Fruit fly (Drosophila melanogaster) whole organism, embryonic: Measurements from ENCODE around the gene Notum.

ENCODE experiments used
- Atf6 ChIP-seq: fragments of 200-800 bp; sonication (Bioruptor generic); IDR thresholded peaks from 2 replicates; pipeline ENCODE4 v1.3.6; 2022; ENCODE audit warnings: missing biosample characterization, missing genetic modification characterization
- Awh ChIP-seq: fragments of 200-800 bp; sonication (Bioruptor generic); IDR thresholded peaks from 2 replicates; pipeline ENCODE4, ENCODE4 v1.3.6; 2022; ENCODE audit warnings: missing biosample characterization, missing genetic modification characterization
- CG10267 ChIP-seq: fragments of 200-800 bp; sonication (Bioruptor generic); optimal IDR thresholded peaks from 2 replicates; lab custom pipeline; 2018; ENCODE audit warnings: missing biosample characterization, mild to moderate bottlenecking, missing genetic modification characterization, moderate library complexity
- CG10654 ChIP-seq: fragments of 200-800 bp; sonication (Bioruptor generic); optimal IDR thresholded peaks from 2 replicates; lab custom pipeline; 2016; ENCODE audit warnings: missing biosample characterization, missing genetic modification characterization
- CG10959 ChIP-seq: fragments of 200-800 bp; sonication (Bioruptor generic); IDR thresholded peaks from 2 replicates; pipeline ENCODE4 v1.3.6; 2022; ENCODE audit warnings: missing biosample characterization, missing genetic modification characterization
- CG12299 ChIP-seq: fragments of 200-800 bp; sonication (Bioruptor generic); optimal IDR thresholded peaks from 2 replicates; lab custom pipeline; 2018; ENCODE audit warnings: missing biosample characterization, mild to moderate bottlenecking, missing genetic modification characterization
- CG14710 ChIP-seq: fragments of 200-800 bp; sonication (Bioruptor generic); optimal IDR thresholded peaks from 3 replicates; lab custom pipeline; 2019; ENCODE audit warnings: missing biosample characterization, mild to moderate bottlenecking, missing genetic modification characterization, moderate library complexity
- CG15011 ChIP-seq: fragments of 200-800 bp; sonication (Bioruptor generic); optimal IDR thresholded peaks from 3 replicates; lab custom pipeline; 2018; ENCODE audit warnings: missing biosample characterization, mild to moderate bottlenecking, missing genetic modification characterization
- CG1602 ChIP-seq: fragments of 200-800 bp; sonication (Bioruptor generic); optimal IDR thresholded peaks from 3 replicates; lab custom pipeline; 2016; ENCODE audit warnings: missing biosample characterization, missing genetic modification characterization
- CG18476 ChIP-seq: fragments of 200-800 bp; sonication (Bioruptor generic); optimal IDR thresholded peaks from 2 replicates; lab custom pipeline; 2016; ENCODE audit warnings: missing biosample characterization, mild to moderate bottlenecking, missing genetic modification characterization
- CG18599 ChIP-seq: fragments of 200-800 bp; sonication (Bioruptor generic); optimal IDR thresholded peaks from 3 replicates; lab custom pipeline; 2017; ENCODE audit warnings: missing biosample characterization, missing genetic modification characterization, mild to moderate bottlenecking, moderate library complexity, missing genetic modification reagents
- CG31441 ChIP-seq: fragments of 200-800 bp; sonication (Bioruptor generic); IDR thresholded peaks from 2 replicates; pipeline ENCODE4 v1.3.6; 2022; ENCODE audit warnings: missing biosample characterization, missing genetic modification characterization
- CG4820 ChIP-seq: fragments of 200-800 bp; sonication (Bioruptor generic); optimal IDR thresholded peaks from 3 replicates; lab custom pipeline; 2016; ENCODE audit warnings: missing biosample characterization, missing genetic modification characterization
- CG9437 ChIP-seq: fragments of 200-800 bp; sonication (Bioruptor generic); optimal IDR thresholded peaks from 2 replicates; lab custom pipeline; 2018; ENCODE audit warnings: missing biosample characterization, mild to moderate bottlenecking, missing genetic modification characterization
- Hr78 ChIP-seq, 2 experiments: fragments of 200-800 bp in 1 of 2; fragments of >200 bp in 1 of 2; sonication (Bioruptor generic) in 1 of 2; optimal IDR thresholded peaks; 2 replicates each; lab custom pipeline; 2017 to 2019; ENCODE audit warnings: missing biosample characterization in 2 of 2, missing genetic modification characterization in 2 of 2, mild to moderate bottlenecking in 1 of 2, moderate library complexity in 1 of 2
- Meics ChIP-seq: fragments of 200-800 bp; sonication (Bioruptor generic); optimal IDR thresholded peaks from 2 replicates; lab custom pipeline; 2017; ENCODE audit warnings: missing biosample characterization, mild to moderate bottlenecking, missing genetic modification characterization
- NfI ChIP-seq: fragments of 200-800 bp; sonication (Bioruptor generic); optimal IDR thresholded peaks from 3 replicates; lab custom pipeline; 2018; ENCODE audit warnings: missing biosample characterization, mild to moderate bottlenecking, missing genetic modification characterization, moderate library complexity
- PHDP ChIP-seq: fragments of 200-800 bp; sonication (Bioruptor generic); optimal IDR thresholded peaks from 3 replicates; lab custom pipeline; 2018; ENCODE audit warnings: missing biosample characterization, mild to moderate bottlenecking, missing genetic modification characterization, moderate library complexity
- Sox100B ChIP-seq: fragments of 200-800 bp; sonication (Bioruptor generic); optimal IDR thresholded peaks from 3 replicates; lab custom pipeline; 2018; ENCODE audit warnings: missing biosample characterization, mild to moderate bottlenecking, missing genetic modification characterization
- Spps ChIP-seq: fragments of 200-800 bp; sonication (Bioruptor generic); optimal IDR thresholded peaks from 2 replicates; lab custom pipeline; 2018; ENCODE audit warnings: missing biosample characterization, mild to moderate bottlenecking, missing genetic modification characterization
- Ssrp ChIP-seq: fragments of 200-800 bp; sonication (Bioruptor generic); optimal IDR thresholded peaks from 2 replicates; lab custom pipeline; 2018; ENCODE audit warnings: missing biosample characterization, mild to moderate bottlenecking, missing genetic modification characterization, moderate library complexity
- Taf1 ChIP-seq: fragments of 200-800 bp; sonication (Bioruptor generic); IDR thresholded peaks from 2 replicates; pipeline ENCODE4 v1.3.6; 2022; ENCODE audit warnings: missing biosample characterization, missing genetic modification characterization
- Xbp1 ChIP-seq: fragments of 200-800 bp; sonication (Bioruptor generic); optimal IDR thresholded peaks from 3 replicates; lab custom pipeline; 2016; ENCODE audit warnings: missing biosample characterization, mild to moderate bottlenecking, missing genetic modification characterization
- amos ChIP-seq: fragments of 200-800 bp; sonication (Bioruptor generic); IDR thresholded peaks from 2 replicates; pipeline ENCODE4 v1.3.6; 2022; ENCODE audit warnings: missing biosample characterization, missing genetic modification characterization; ENCODE audit not compliant: partially characterized antibody
- ap ChIP-seq: fragments of 200-800 bp; sonication (Bioruptor generic); IDR thresholded peaks from 2 replicates; pipeline ENCODE4 v1.3.6; 2022; ENCODE audit warnings: missing biosample characterization, missing genetic modification characterization
- bab2 ChIP-seq: fragments of 200-800 bp; sonication (Bioruptor generic); optimal IDR thresholded peaks from 2 replicates; lab custom pipeline; 2016; ENCODE audit warnings: missing biosample characterization, missing genetic modification characterization
- bsh ChIP-seq, 2 experiments: fragments of 200-800 bp; sonication (Bioruptor generic); optimal IDR thresholded peaks; 2 replicates each; lab custom pipeline; 2017 to 2018; ENCODE audit warnings: mild to moderate bottlenecking in 2 of 2, missing biosample characterization in 2 of 2, missing genetic modification characterization in 2 of 2, moderate library complexity in 1 of 2
- chif ChIP-seq, 2 experiments: fragments of 200-800 bp; sonication (Bioruptor generic); optimal IDR thresholded peaks; 3 replicates each; lab custom pipeline; 2016; ENCODE audit warnings: missing biosample characterization in 2 of 2, missing genetic modification characterization in 2 of 2
- chinmo ChIP-seq: fragments of 200-800 bp; sonication (Bioruptor generic); IDR thresholded peaks from 4 replicates; pipeline ENCODE4 v1.3.6; 2022; ENCODE audit warnings: missing biosample characterization, missing genetic modification characterization; ENCODE audit not compliant: partially characterized antibody
- crol ChIP-seq: fragments of 200-800 bp; sonication (Bioruptor generic); IDR thresholded peaks from 2 replicates; pipeline ENCODE4 v1.3.6; 2022; ENCODE audit warnings: missing biosample characterization, missing genetic modification characterization
- kay ChIP-seq: fragments of 200-800 bp; sonication (Bioruptor generic); optimal IDR thresholded peaks from 2 replicates; lab custom pipeline; 2016; ENCODE audit warnings: missing biosample characterization, missing genetic modification characterization
- ken ChIP-seq: fragments of 200-800 bp; sonication (Bioruptor generic); IDR thresholded peaks from 3 replicates; pipeline ENCODE4 v1.3.6; 2022; ENCODE audit warnings: missing biosample characterization, missing genetic modification characterization
- lab ChIP-seq: fragments of 200-800 bp; sonication (Bioruptor generic); optimal IDR thresholded peaks from 3 replicates; lab custom pipeline; 2017; ENCODE audit warnings: missing biosample characterization, missing genetic modification characterization, mild to moderate bottlenecking, moderate library complexity, missing genetic modification reagents
- lola ChIP-seq, 3 experiments: fragments of >200 bp in 2 of 3; fragments of 200-800 bp in 1 of 3; sonication (Bioruptor generic) in 1 of 3; optimal IDR thresholded peaks; 2 replicates each; lab custom pipeline; 2017 to 2019; ENCODE audit warnings: missing biosample characterization in 3 of 3, missing genetic modification characterization in 3 of 3, mild to moderate bottlenecking in 1 of 3, moderate library complexity in 1 of 3
- mam ChIP-seq: fragments of 200-800 bp; sonication (Bioruptor generic); optimal IDR thresholded peaks from 3 replicates; lab custom pipeline; 2016; ENCODE audit warnings: missing biosample characterization, missing genetic modification characterization
- nerfin-2 ChIP-seq: fragments of 200-800 bp; sonication (Bioruptor generic); IDR thresholded peaks from 2 replicates; pipeline ENCODE4 v1.3.6; 2022; ENCODE audit warnings: missing biosample characterization, missing genetic modification characterization; ENCODE audit not compliant: partially characterized antibody
- oc ChIP-seq: fragments of 200-800 bp; sonication (Bioruptor generic); optimal IDR thresholded peaks from 2 replicates; lab custom pipeline; 2018; ENCODE audit warnings: missing biosample characterization, mild to moderate bottlenecking, missing genetic modification characterization, moderate library complexity
- ranshi ChIP-seq: fragments of 200-800 bp; sonication (Bioruptor generic); IDR thresholded peaks from 2 replicates; pipeline ENCODE4 v1.3.6; 2022; ENCODE audit warnings: missing biosample characterization, missing genetic modification characterization
- row ChIP-seq: fragments of 200-800 bp; sonication (Bioruptor generic); IDR thresholded peaks from 3 replicates; pipeline ENCODE4 v1.3.6; 2022; ENCODE audit warnings: missing biosample characterization, missing genetic modification characterization
- salm ChIP-seq: fragments of 200-800 bp; sonication (Bioruptor generic); optimal IDR thresholded peaks from 2 replicates; lab custom pipeline; 2018; ENCODE audit warnings: missing biosample characterization, mild to moderate bottlenecking, missing genetic modification characterization
- sc ChIP-seq, 3 experiments: fragments of >200 bp in 2 of 3; fragments of 200-800 bp in 1 of 3; sonication (Bioruptor generic) in 1 of 3; optimal IDR thresholded peaks; 2 replicates in 2 of 3; 3 replicates in 1 of 3; lab custom pipeline; 2017; ENCODE audit warnings: mild to moderate bottlenecking in 1 of 3, missing biosample characterization in 1 of 3, missing genetic modification characterization in 1 of 3, missing genetic modification reagents in 1 of 3
- slbo ChIP-seq: fragments of 200-800 bp; sonication (Bioruptor generic); IDR thresholded peaks from 2 replicates; pipeline ENCODE4 v1.3.6; 2022; ENCODE audit warnings: missing biosample characterization, missing genetic modification characterization
- tin ChIP-seq: fragments of 200-800 bp; sonication (Bioruptor generic); optimal IDR thresholded peaks from 3 replicates; lab custom pipeline; 2016; ENCODE audit warnings: missing biosample characterization, missing genetic modification characterization
- tio ChIP-seq: fragments of 200-800 bp; sonication (Bioruptor generic); optimal IDR thresholded peaks from 2 replicates; lab custom pipeline; 2017; ENCODE audit warnings: missing biosample characterization, missing genetic modification characterization, inconsistent platforms
- trem ChIP-seq: fragments of 200-800 bp; optimal IDR thresholded peaks from 3 replicates; lab custom pipeline; 2019; ENCODE audit warnings: missing biosample characterization, mild to moderate bottlenecking, missing genetic modification characterization, moderate library complexity
- vfl ChIP-seq: fragments of 200-800 bp; sonication (Bioruptor generic); optimal IDR thresholded peaks from 2 replicates; lab custom pipeline; 2016; ENCODE audit warnings: missing biosample characterization, missing genetic modification characterization
- zfh2 ChIP-seq: fragments of 200-800 bp; sonication (Bioruptor generic); optimal IDR thresholded peaks from 2 replicates; lab custom pipeline; 2016; ENCODE audit warnings: missing biosample characterization, missing genetic modification characterization

The Notum gene

DNA sequence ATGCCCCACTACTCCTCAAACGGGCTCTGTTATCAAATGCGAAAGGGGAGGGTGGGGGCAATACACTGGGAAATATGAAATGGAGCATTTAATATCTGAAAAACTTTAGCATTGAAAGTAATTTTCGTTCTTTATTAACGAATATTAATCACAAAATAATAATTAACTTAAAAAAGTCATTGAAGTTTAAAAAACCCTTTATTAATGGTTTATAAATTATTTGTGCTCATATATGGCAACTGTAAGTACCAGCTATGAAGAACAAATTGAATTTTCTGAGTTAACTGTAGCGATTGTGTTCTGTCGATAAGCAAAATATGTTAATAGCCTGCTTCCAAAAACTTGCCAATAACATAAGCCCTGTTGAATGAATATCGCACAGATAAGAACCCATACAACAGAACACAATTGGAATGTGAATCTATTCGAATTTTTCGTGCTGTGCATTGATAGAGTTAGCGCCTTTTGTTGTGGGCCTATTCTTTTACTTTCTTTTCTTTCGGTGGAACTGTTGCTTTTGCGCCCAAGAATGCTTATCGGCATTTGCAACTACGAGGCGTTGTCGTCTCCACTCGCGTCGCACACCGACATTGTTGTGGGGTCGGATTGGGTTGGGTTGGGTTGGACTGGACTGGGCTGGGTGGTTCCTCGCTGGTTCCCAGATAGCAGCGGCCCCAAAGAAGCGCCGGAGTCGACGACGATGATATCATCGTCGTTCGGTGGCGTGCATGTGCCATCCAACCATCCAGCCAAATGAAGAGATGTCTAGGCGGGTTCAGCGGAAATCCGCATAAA, 37.7 kb downstream of the Notum start (continued):
- TF ChIP-seq Ssrp, result peak; percentile 52
- TF ChIP-seq CG4820, result peak; percentile 29
- peak; percentile 20 for TF ChIP-seq trem (tag; lab: Kevin White, UChicago)
- TF ChIP-seq Meics (GFP tag; lab: Kevin White, UChicago), result peak; percentile 51
- peak; percentile 46 for TF ChIP-seq kay (GFP tag; lab: Kevin White, UChicago)
- peak; percentile 37 for TF ChIP-seq NfI (GFP tag; lab: Kevin White, UChicago)
- TF ChIP-seq mam, result peak; percentile 5
- TF ChIP-seq ken (GFP tag; lab: Robert Waterston, UW), result 0 out of 3 replicates have a peak, but pooled peaks have one; percentile 33
- no peak for TF ChIP-seq ap (GFP tag; lab: Robert Waterston, UW)
- TF ChIP-seq Spps, result peak; percentile 14
- peak; percentile 27 for TF ChIP-seq bab2 (GFP tag; lab: Kevin White, UChicago)
- TF ChIP-seq CG10654 (GFP tag; lab: Kevin White, UChicago), result peak; percentile 5
- peak; percentile 22 for TF ChIP-seq tin (GFP tag; lab: Kevin White, UChicago)
- TF ChIP-seq CG12299 (tag; lab: Kevin White, UChicago), result peak; percentile 18
- peak; percentile 32 for TF ChIP-seq CG1602 (GFP tag; lab: Kevin White, UChicago)
- peak; percentile 61; the same call in 2 of the 3 replicates for TF ChIP-seq row (GFP tag; lab: Robert Waterston, UW)
- TF ChIP-seq CG10267, result peak; percentile 43
- no peak for TF ChIP-seq oc
- TF ChIP-seq amos (GFP tag; lab: Robert Waterston, UW), result no peak
- no peak for TF ChIP-seq Awh (GFP tag; lab: Robert Waterston, UW)
- TF ChIP-seq CG18599 (GFP tag; lab: Kevin White, UChicago), result peak; percentile 42
- TF ChIP-seq tio (GFP tag; lab: Kevin White, UChicago), result peak; percentile 65
- peak; percentile 20 for TF ChIP-seq zfh2 (GFP tag; lab: Kevin White, UChicago)
- no peak for TF ChIP-seq ranshi
- TF ChIP-seq salm (tag; lab: Kevin White, UChicago), result peak; percentile 13
- no peak for TF ChIP-seq Taf1 (GFP tag; lab: Robert Waterston, UW)
- TF ChIP-seq vfl, result no peak
- peak; percentile 71 for TF ChIP-seq CG14710 (tag; lab: Kevin White, UChicago)
- TF ChIP-seq crol (GFP tag; lab: Robert Waterston, UW), result peak; percentile 78
- peak in 1 of 2 experiments; percentile 36 for TF ChIP-seq chif (GFP tag; optimal IDR thresholded peaks at IDR 0.05; lab: Kevin White, UChicago)
- TF ChIP-seq lab (GFP tag; lab: Kevin White, UChicago), result peak; percentile 50
- TF ChIP-seq CG31441 (GFP tag; lab: Robert Waterston, UW), result no peak; the same call in 1 of the 2 replicates
- TF ChIP-seq nerfin-2 (GFP tag; lab: Robert Waterston, UW), result no peak
- peak; percentile 29 for TF ChIP-seq Xbp1 (GFP tag; lab: Kevin White, UChicago)
- TF ChIP-seq lola (GFP tag; optimal IDR thresholded peaks at IDR 0.05; lab: Kevin White, UChicago), result peak in 1 of 3 experiments; percentile 73
- peak; percentile 59 for TF ChIP-seq CG9437 (GFP tag; lab: Kevin White, UChicago)
- TF ChIP-seq sc (optimal IDR thresholded peaks at IDR 0.05; lab: Kevin White, UChicago), result no peak
- peak; percentile 66 for TF ChIP-seq sc (GFP tag; optimal IDR thresholded peaks at IDR 0.05; lab: Kevin White, UChicago)
- 0 out of 4 replicates have a peak, but pooled peaks have one; percentile 42 for TF ChIP-seq chinmo (GFP tag; lab: Robert Waterston, UW)
- TF ChIP-seq CG18476 (GFP tag; lab: Kevin White, UChicago), result peak; percentile 21
- peak; percentile 28; the same call in 1 of the 2 replicates for TF ChIP-seq Atf6 (GFP tag; lab: Robert Waterston, UW)
- peak; percentile 58 for TF ChIP-seq PHDP
- peak in 1 of 2 experiments; percentile 51 for TF ChIP-seq bsh (GFP tag; optimal IDR thresholded peaks at IDR 0.05; lab: Kevin White, UChicago)
- TF ChIP-seq Sox100B, result peak; percentile 74
- TF ChIP-seq slbo (GFP tag; lab: Robert Waterston, UW), result peak; percentile 46; the same call in 1 of the 2 replicates
- no peak for TF ChIP-seq CG10959 (GFP tag; lab: Robert Waterston, UW)
- TF ChIP-seq Hr78 (GFP tag; optimal IDR thresholded peaks at IDR 0.05; lab: Kevin White, UChicago), result peak in 1 of 2 experiments; percentile 27
- peak; percentile 34 for TF ChIP-seq CG15011 (GFP tag; lab: Kevin White, UChicago)
